Worm (Caenorhabditis elegans) whole organism, mixed stage, embryonic: ENCODE results near the gene C41H7.9.

Experiments used
- M03D4.4 ChIP-seq: sonication (generic microtip); optimal IDR thresholded peaks from 2 replicates; lab custom pipeline; 2017; ENCODE audit warnings: mild to moderate bottlenecking, missing genetic modification characterization, missing compliant biosample characterization
- bed-3 ChIP-seq: fragments of 200-800 bp; sonication (Bioruptor generic); optimal IDR thresholded peaks from 3 replicates; lab custom pipeline; 2018; ENCODE audit warnings: mild to moderate bottlenecking, missing genetic modification characterization, moderate library complexity, missing compliant biosample characterization
- ceh-39 ChIP-seq: fragments of 150-350 bp; optimal IDR thresholded peaks from 2 replicates; lab custom pipeline; 2014; ENCODE audit warnings: missing biosample characterization, missing genetic modification characterization
- ceh-43 ChIP-seq: fragments of 200-800 bp; sonication (Bioruptor generic); optimal IDR thresholded peaks from 2 replicates; lab custom pipeline; 2018; ENCODE audit warnings: mild to moderate bottlenecking, missing genetic modification characterization, moderate library complexity, missing compliant biosample characterization
- ceh-83 ChIP-seq: fragments of 200-800 bp; sonication (Bioruptor generic); optimal IDR thresholded peaks from 2 replicates; lab custom pipeline; 2018; ENCODE audit warnings: mild to moderate bottlenecking, missing genetic modification characterization, missing compliant biosample characterization
- ces-1 ChIP-seq: fragments of 150-350 bp; optimal IDR thresholded peaks from 2 replicates; lab custom pipeline; 2014; ENCODE audit warnings: missing biosample characterization, missing genetic modification reagents, missing genetic modification characterization
- cnd-1 ChIP-seq: fragments of 200-800 bp; sonication (Bioruptor generic); optimal IDR thresholded peaks from 2 replicates; lab custom pipeline; 2018; ENCODE audit warnings: mild to moderate bottlenecking, missing genetic modification characterization, missing compliant biosample characterization
- drap-1 ChIP-seq: fragments of 200-800 bp; sonication (Bioruptor generic); optimal IDR thresholded peaks from 3 replicates; lab custom pipeline; 2018; ENCODE audit warnings: mild to moderate bottlenecking, missing genetic modification characterization, missing compliant biosample characterization
- elt-1 ChIP-seq: sonication (generic microtip); optimal IDR thresholded peaks from 2 replicates; lab custom pipeline; 2017; ENCODE audit warnings: missing genetic modification characterization, mild to moderate bottlenecking, missing compliant biosample characterization, antibody characterized with exemption, moderate library complexity, borderline replicate concordance; ENCODE audit not compliant: insufficient read depth
- elt-3 ChIP-seq: fragments of 150-350 bp; optimal IDR thresholded peaks from 2 replicates; lab custom pipeline; 2014; ENCODE audit warnings: missing biosample characterization, missing genetic modification characterization
- flh-1 ChIP-seq: fragments of 200-800 bp; sonication (Bioruptor generic); optimal IDR thresholded peaks from 2 replicates; lab custom pipeline; 2018; ENCODE audit warnings: mild to moderate bottlenecking, missing genetic modification characterization, moderate library complexity, missing compliant biosample characterization
- ham-2 ChIP-seq: fragments of 200-800 bp; sonication (Bioruptor generic); optimal IDR thresholded peaks from 2 replicates; lab custom pipeline; 2018; ENCODE audit warnings: mild to moderate bottlenecking, missing genetic modification characterization, missing compliant biosample characterization
- hlh-1 ChIP-seq: fragments of 150-350 bp; optimal IDR thresholded peaks from 2 replicates; lab custom pipeline; 2014; ENCODE audit warnings: missing biosample characterization, missing genetic modification reagents, missing genetic modification characterization
- lin-13 ChIP-seq: fragments of 150-350 bp; optimal IDR thresholded peaks from 2 replicates; lab custom pipeline; 2014; ENCODE audit warnings: missing biosample characterization, missing genetic modification characterization
- lin-32 ChIP-seq: fragments of 200-800 bp; sonication (Bioruptor generic); optimal IDR thresholded peaks from 2 replicates; lab custom pipeline; 2018; ENCODE audit warnings: mild to moderate bottlenecking, missing genetic modification characterization, missing compliant biosample characterization
- mab-5 ChIP-seq: fragments of 150-350 bp; optimal IDR thresholded peaks from 2 replicates; lab custom pipeline; 2014; ENCODE audit warnings: missing biosample characterization, missing genetic modification characterization
- mep-1 ChIP-seq: fragments of 150-350 bp; optimal IDR thresholded peaks from 2 replicates; lab custom pipeline; 2017; ENCODE audit warnings: missing biosample characterization, missing genetic modification reagents, missing genetic modification characterization, inconsistent platforms
- mls-2 ChIP-seq: sonication (generic microtip); optimal IDR thresholded peaks from 2 replicates; lab custom pipeline; 2016; ENCODE audit warnings: mild to moderate bottlenecking, missing genetic modification characterization, moderate library complexity, missing compliant biosample characterization
- nhr-12 ChIP-seq: fragments of 150-350 bp; optimal IDR thresholded peaks from 2 replicates; lab custom pipeline; 2014; ENCODE audit warnings: missing biosample characterization, missing genetic modification characterization
- nhr-2 ChIP-seq: fragments of 150-350 bp; optimal IDR thresholded peaks from 2 replicates; lab custom pipeline; 2014; ENCODE audit warnings: missing biosample characterization, missing genetic modification characterization
- nhr-237 ChIP-seq: fragments of 150-350 bp; optimal IDR thresholded peaks from 2 replicates; lab custom pipeline; 2014; ENCODE audit warnings: missing biosample characterization, missing genetic modification characterization
- nhr-76 ChIP-seq: sonication (generic microtip); optimal IDR thresholded peaks from 2 replicates; lab custom pipeline; 2017; ENCODE audit warnings: missing biosample characterization, missing genetic modification characterization
- pha-4 ChIP-seq: fragments of 150-350 bp; optimal IDR thresholded peaks from 2 replicates; lab custom pipeline; 2018; ENCODE audit warnings: missing biosample characterization, missing genetic modification reagents, missing genetic modification characterization
- sptf-1 ChIP-seq: sonication (generic microtip); optimal IDR thresholded peaks from 2 replicates; lab custom pipeline; 2017; ENCODE audit warnings: mild to moderate bottlenecking, missing genetic modification characterization, moderate library complexity, missing compliant biosample characterization
- tbx-8 ChIP-seq: fragments of 200-800 bp; sonication (Bioruptor generic); optimal IDR thresholded peaks from 2 replicates; lab custom pipeline; 2018; ENCODE audit warnings: mild to moderate bottlenecking, missing genetic modification characterization, moderate library complexity, missing compliant biosample characterization
- unc-120 ChIP-seq: sonication (generic microtip); optimal IDR thresholded peaks from 2 replicates; lab custom pipeline; 2017; ENCODE audit warnings: missing genetic modification characterization, missing compliant biosample characterization; ENCODE audit not compliant: poor library complexity, severe bottlenecking
- unc-39 ChIP-seq: fragments of 150-350 bp; optimal IDR thresholded peaks from 2 replicates; lab custom pipeline; 2014; ENCODE audit warnings: missing biosample characterization, missing genetic modification characterization
- unc-62 ChIP-seq: fragments of 150-350 bp; optimal IDR thresholded peaks from 2 replicates; lab custom pipeline; 2014; ENCODE audit warnings: missing biosample characterization, missing genetic modification reagents, missing genetic modification characterization
- zip-8 ChIP-seq: fragments of 150-350 bp; optimal IDR thresholded peaks from 2 replicates; lab custom pipeline; 2014; ENCODE audit warnings: missing biosample characterization, missing genetic modification characterization
- ztf-11 ChIP-seq: fragments of 150-350 bp; optimal IDR thresholded peaks from 2 replicates; lab custom pipeline; 2014; ENCODE audit warnings: missing biosample characterization, missing genetic modification characterization

Gene C41H7.9

ce11 chrII:3008400-3008799 is 3.6 kb downstream of the C41H7.9 start, which contains the start of gene sdz-5:
sdz-5 (plus strand) TSS chrII:3008700.
- no peak for TF ChIP-seq nhr-2 (tag; lab: Kevin White, UChicago)
- TF ChIP-seq ceh-39 (tag; lab: Kevin White, UChicago), result peak; percentile 8

ce11 chrII:3005499-3005898 is 6.5 kb downstream of the C41H7.9 start, which contains the start of gene lido-12:
lido-12 (plus strand) TSS chrII:3005799.
- TF ChIP-seq ceh-43 (GFP tag; lab: Kevin White, UChicago) (no peak), unc-62 (GFP tag; lab: Kevin White, UChicago) (no peak), nhr-76 (no peak), M03D4.4 (tag; lab: Kevin White, UChicago) (no peak), zip-8 (tag; lab: Kevin White, UChicago) (no peak), lin-32 (GFP tag; lab: Kevin White, UChicago) (no peak), unc-120 (tag; lab: Kevin White, UChicago) (no peak), lin-13 (tag; lab: Kevin White, UChicago) (no peak), nhr-2 (tag; lab: Kevin White, UChicago) (no peak), flh-1 (no peak), mls-2 (no peak), drap-1 (no peak), cnd-1 (tag; lab: Kevin White, UChicago) (no peak)

ce11 chrII:3003667-3004066 is 8.4 kb downstream of the C41H7.9 start, which contains the start of gene lido-11:
lido-11 (plus strand) TSS chrII:3003967.
- TF ChIP-seq elt-1 (tag; lab: Kevin White, UChicago) (no peak), lin-32 (GFP tag; lab: Kevin White, UChicago) (no peak), ham-2 (GFP tag; lab: Kevin White, UChicago) (no peak), hlh-1 (tag; lab: Kevin White, UChicago) (no peak), unc-39 (tag; lab: Kevin White, UChicago) (no peak), ceh-39 (tag; lab: Kevin White, UChicago) (no peak), mep-1 (no peak), elt-3 (no peak), bed-3 (no peak), lin-13 (tag; lab: Kevin White, UChicago) (no peak), flh-1 (no peak), M03D4.4 (tag; lab: Kevin White, UChicago) (no peak), ztf-11 (tag; lab: Kevin White, UChicago) (no peak), nhr-237 (no peak), sptf-1 (tag; lab: Kevin White, UChicago) (no peak), nhr-2 (tag; lab: Kevin White, UChicago) (no peak), nhr-12 (no peak), nhr-76 (no peak), pha-4 (tag; lab: Kevin White, UChicago) (no peak)
- TF ChIP-seq, all 35 proteins: peak for 0

- TF ChIP-seq pha-4 (tag; lab: Kevin White, UChicago) (no peak), unc-120 (tag; lab: Kevin White, UChicago) (no peak), nhr-237 (no peak), nhr-76 (no peak), cnd-1 (tag; lab: Kevin White, UChicago) (no peak), mep-1 (no peak)
- TF ChIP-seq, all 35 proteins: peak for 0
Measured at ce11 chrII:3002211-3002610, 9.8 kb downstream of the C41H7.9 start, which contains the start of gene lido-10. lido-10 (plus strand) TSS chrII:3002511.

- TF ChIP-seq ceh-83 (GFP tag; lab: Kevin White, UChicago), result peak; percentile 19
- TF ChIP-seq mls-2, result no peak
- no peak for TF ChIP-seq mab-5 (tag; lab: Kevin White, UChicago)
- no peak for TF ChIP-seq flh-1
- TF ChIP-seq mep-1, result no peak
- TF ChIP-seq unc-62 (GFP tag; lab: Kevin White, UChicago), result no peak
- no peak for TF ChIP-seq lin-13 (tag; lab: Kevin White, UChicago)
- peak; percentile 24 for TF ChIP-seq cnd-1 (tag; lab: Kevin White, UChicago)
- TF ChIP-seq nhr-12, result no peak
- TF ChIP-seq ham-2 (GFP tag; lab: Kevin White, UChicago), result no peak
- TF ChIP-seq ceh-39 (tag; lab: Kevin White, UChicago), result no peak
- no peak for TF ChIP-seq nhr-237
- TF ChIP-seq tbx-8 (GFP tag; lab: Kevin White, UChicago), result no peak
- no peak for TF ChIP-seq ces-1 (GFP tag; lab: Kevin White, UChicago)
- TF ChIP-seq, all 35 proteins: peak for 2
Measured at ce11 chrII:3000535-3001264, 11.3 kb downstream of the C41H7.9 start, which contains the start of gene lido-9. lido-9 (plus strand) TSS chrII:3000768.
